Fruit fly (Drosophila melanogaster): ENCODE measurements around the gene CG13255.

DNA sequence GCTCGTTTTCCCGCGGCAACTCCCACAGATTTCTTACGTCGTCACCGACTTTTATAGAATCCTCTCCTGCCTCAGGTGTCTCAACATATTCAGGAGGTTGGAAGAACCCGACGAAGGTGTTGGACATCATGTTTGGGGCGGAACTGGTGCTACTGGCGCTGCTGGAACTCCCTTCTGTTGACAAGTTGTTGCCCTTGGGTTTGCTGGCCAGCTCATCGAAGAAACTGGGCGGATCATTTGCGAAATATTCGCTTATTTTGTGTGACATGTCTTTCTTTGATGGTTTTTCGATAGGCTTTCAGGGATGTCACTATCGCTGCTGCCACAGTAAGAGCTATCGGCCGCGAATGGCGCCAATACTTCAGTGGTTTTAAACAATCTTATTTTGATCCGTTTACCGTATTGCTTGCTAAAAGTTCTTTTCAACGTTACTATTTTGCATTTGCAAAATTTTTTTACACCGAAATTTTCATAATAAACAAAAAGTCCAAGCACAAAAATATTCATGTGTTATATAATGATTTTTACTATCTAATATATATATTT, 49.4 kb upstream of the CG13255 start, which contains the start of gene CG11396:
- TF ChIP-seq foxo (GFP tag; optimal IDR thresholded peaks at IDR 0.05) (no peak), psq (GFP tag; optimal IDR thresholded peaks at IDR 0.05) (no peak), h (GFP tag; optimal IDR thresholded peaks at IDR 0.05) (no peak), Hnf4 (GFP tag; optimal IDR thresholded peaks at IDR 0.05) (no peak), Dfd (GFP tag; optimal IDR thresholded peaks at IDR 0.05) (no peak), Abd-B (GFP tag; optimal IDR thresholded peaks at IDR 0.05) (no peak), fru (GFP tag; optimal IDR thresholded peaks at IDR 0.05) (no peak), Sp1 (GFP tag; optimal IDR thresholded peaks at IDR 0.05) (no peak), OdsH (GFP tag; optimal IDR thresholded peaks at IDR 0.05) (no peak), CG9705 (GFP tag; optimal IDR thresholded peaks at IDR 0.05) (no peak), Hr78 (GFP tag; optimal IDR thresholded peaks at IDR 0.05) (no peak)

Data from whole organism, wandering third instar larva.